Fruit fly (Drosophila melanogaster) whole organism, pupa: Measurements from ENCODE around the gene CG5639.

Experiments used
- CG14655 ChIP-seq: fragments of 200-800 bp; sonication (Bioruptor generic); optimal IDR thresholded peaks from 3 replicates; lab custom pipeline; 2017; ENCODE audit warnings: mild to moderate bottlenecking, missing biosample characterization, missing genetic modification reagents, missing genetic modification characterization
- CG15710 ChIP-seq: fragments of 200-800 bp; sonication (Bioruptor generic); optimal IDR thresholded peaks from 2 replicates; lab custom pipeline; 2018; ENCODE audit warnings: missing biosample characterization, mild to moderate bottlenecking, missing genetic modification characterization, moderate library complexity
- CG32121 ChIP-seq: fragments of 200-800 bp; sonication (Bioruptor generic); IDR thresholded peaks from 2 replicates; pipeline ENCODE4 v1.3.6; 2022; ENCODE audit warnings: missing biosample characterization, missing genetic modification characterization
- CG4496 ChIP-seq: fragments of 200-800 bp; sonication (Bioruptor generic); IDR thresholded peaks from 3 replicates; pipeline ENCODE4 v1.3.6; 2022; ENCODE audit warnings: missing biosample characterization, missing genetic modification characterization
- CG8301 ChIP-seq: fragments of 200-800 bp; sonication (Bioruptor generic); optimal IDR thresholded peaks from 2 replicates; lab custom pipeline; 2018; ENCODE audit warnings: missing biosample characterization, mild to moderate bottlenecking, missing genetic modification characterization
- EcR ChIP-seq: fragments of 200-800 bp; sonication (Bioruptor generic); optimal IDR thresholded peaks from 3 replicates; lab custom pipeline; 2019; ENCODE audit warnings: missing biosample characterization, missing genetic modification characterization, mild to moderate bottlenecking, moderate library complexity, missing genetic modification reagents
- Snoo ChIP-seq: fragments of 200-800 bp; sonication (Bioruptor generic); optimal IDR thresholded peaks from 3 replicates; lab custom pipeline; 2017; ENCODE audit warnings: missing biosample characterization, mild to moderate bottlenecking, missing genetic modification characterization, inconsistent platforms
- fd96Ca ChIP-seq: fragments of 200-800 bp; sonication (Bioruptor generic); IDR thresholded peaks from 3 replicates; pipeline ENCODE4 v1.3.6; 2022; ENCODE audit warnings: missing biosample characterization, missing genetic modification characterization

DNA sequence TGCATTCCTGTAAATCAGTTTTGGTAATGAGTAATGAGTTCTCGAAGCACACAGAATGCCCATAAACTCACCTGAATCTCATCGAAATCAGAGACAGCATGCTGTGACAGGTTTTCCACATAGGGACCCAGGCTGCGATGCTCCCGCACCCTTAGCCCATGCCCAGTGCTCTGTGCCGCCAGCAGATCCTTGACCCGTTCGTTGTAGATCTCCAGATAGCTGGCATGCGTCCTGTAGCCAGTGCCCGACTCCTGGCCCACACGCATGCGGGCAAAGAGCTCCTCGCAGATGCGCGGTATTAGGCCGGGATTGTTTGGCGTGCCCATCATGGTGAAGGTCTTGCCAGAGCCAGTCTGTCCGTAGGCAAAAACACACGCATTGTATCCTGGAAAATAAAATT, 43.2 kb downstream of the CG5639 start:
- TF ChIP-seq Snoo (tag; lab: Kevin White, UChicago) (no peak), CG32121 (no peak), CG8301 (tag; lab: Kevin White, UChicago) (no peak), CG4496 (GFP tag; lab: Robert Waterston, UW) (no peak), EcR (GFP tag; lab: Kevin White, UChicago) (no peak), CG14655 (GFP tag; lab: Kevin White, UChicago) (no peak), fd96Ca (GFP tag; lab: Robert Waterston, UW) (no peak), CG15710 (tag; lab: Kevin White, UChicago) (no peak)
